Worm (Caenorhabditis elegans) whole organism, L4/young adult: ENCODE measurements around the gene W09C2.8.

Experiments used
- W03F9.2 ChIP-seq: fragments of 150-350 bp; optimal IDR thresholded peaks from 2 replicates; lab custom pipeline; 2014; ENCODE audit warnings: missing biosample characterization, missing genetic modification characterization
- him-1 ChIP-seq: sonication (generic microtip); optimal IDR thresholded peaks from 2 replicates; lab custom pipeline; 2016; ENCODE audit warnings: missing genotype, missing genetic modification reagents, missing genetic modification characterization, missing compliant biosample characterization

- TF ChIP-seq him-1, result no peak
- no peak for TF ChIP-seq W03F9.2 (tag; lab: Kevin White, UChicago)
These were observed 42.9 kb upstream of the W09C2.8 start for ce11 chrIV:9667084-9667483.
